Fruit fly (Drosophila melanogaster): ENCODE data around the gene Jasper.

Gene Jasper

DNA sequence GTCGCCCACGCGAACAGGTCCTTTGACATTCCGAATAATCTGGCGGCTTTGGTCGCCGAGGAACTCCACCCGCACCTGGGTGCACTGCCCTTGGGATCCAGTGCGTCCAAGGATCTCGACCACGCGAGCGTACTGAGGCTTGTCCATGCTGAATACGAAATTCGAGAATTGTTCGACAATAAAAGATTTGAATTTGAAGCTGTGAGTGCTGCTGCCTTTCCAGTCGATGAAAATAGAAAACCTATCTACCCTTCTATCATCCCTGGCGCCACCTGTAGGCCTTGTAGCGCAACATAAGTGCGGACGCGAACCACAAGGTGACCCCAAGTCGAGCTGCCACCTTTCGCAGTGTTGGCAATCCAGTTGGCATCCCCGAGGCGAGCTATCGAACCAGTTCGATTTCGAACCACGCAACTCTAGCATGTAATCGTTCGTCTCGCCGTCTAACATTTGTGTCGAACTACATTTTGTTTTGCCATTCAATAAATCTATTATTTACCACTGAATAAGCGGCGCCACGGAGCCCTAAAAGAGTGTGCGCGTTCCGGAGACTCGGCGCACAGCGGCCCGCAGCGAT is 29.8 kb upstream of the Jasper start, which contains the start of the genes RpS28a and Axn (continued):
- peak; percentile 98 for TF ChIP-seq pzg (GFP tag; optimal IDR thresholded peaks at IDR 0.05)
- TF ChIP-seq CG9932 (GFP tag; IDR thresholded peaks at IDR 0.05) = peak; percentile 65
- no peak for TF ChIP-seq lov (optimal IDR thresholded peaks at IDR 0.05)
- no peak for TF ChIP-seq lov (GFP tag; IDR thresholded peaks at IDR 0.05)
- peak; percentile 32 for TF ChIP-seq tin (GFP tag; optimal IDR thresholded peaks at IDR 0.05)
- no peak for TF ChIP-seq CG12942 (GFP tag; optimal IDR thresholded peaks at IDR 0.05)
- no peak for TF ChIP-seq rib (GFP tag; IDR thresholded peaks at IDR 0.05)
- TF ChIP-seq Blimp-1 (GFP tag; optimal IDR thresholded peaks at IDR 0.05) = no peak
- TF ChIP-seq B-H1 (GFP tag; IDR thresholded peaks at IDR 0.05) = no peak
- TF ChIP-seq D19B (GFP tag; optimal IDR thresholded peaks at IDR 0.05) = no peak
- TF ChIP-seq luna (GFP tag; optimal IDR thresholded peaks at IDR 0.05) = no peak
- peak; percentile 32 for TF ChIP-seq dm (GFP tag; optimal IDR thresholded peaks at IDR 0.05)
- TF ChIP-seq CG14860 (GFP tag; IDR thresholded peaks at IDR 0.05; ENCODE audit: partially characterized antibody) = no peak; the same call in 2 of the 3 replicates
- TF ChIP-seq disco-r (GFP tag; optimal IDR thresholded peaks at IDR 0.05) = no peak
- TF ChIP-seq CG10654 (GFP tag; optimal IDR thresholded peaks at IDR 0.05) = no peak
- TF ChIP-seq Bgb (GFP tag; IDR thresholded peaks at IDR 0.05; ENCODE audit: partially characterized antibody) = peak; percentile 53
- no peak for TF ChIP-seq CG4282 (GFP tag; optimal IDR thresholded peaks at IDR 0.05)
- no peak; the same call in 1 of the 2 replicates for TF ChIP-seq H2.0 (GFP tag; IDR thresholded peaks at IDR 0.05)
- no peak for TF ChIP-seq sqz (GFP tag; optimal IDR thresholded peaks at IDR 0.05)
- peak; percentile 39 for TF ChIP-seq CG7987 (GFP tag; optimal IDR thresholded peaks at IDR 0.05)
- no peak for TF ChIP-seq sr (GFP tag; IDR thresholded peaks at IDR 0.05)
- no peak for TF ChIP-seq crc (GFP tag; optimal IDR thresholded peaks at IDR 0.05)
- no peak for TF ChIP-seq TFAM (GFP tag; optimal IDR thresholded peaks at IDR 0.05)
- TF ChIP-seq NfI (GFP tag; optimal IDR thresholded peaks at IDR 0.05) = no peak
- peak; percentile 59 for TF ChIP-seq CG32532 (GFP tag; IDR thresholded peaks at IDR 0.05)
- TF ChIP-seq MESR4 (GFP tag; optimal IDR thresholded peaks at IDR 0.05) = peak; percentile 94
- TF ChIP-seq z (GFP tag; IDR thresholded peaks at IDR 0.05) = no peak
- no peak for TF ChIP-seq CG7963 (GFP tag; IDR thresholded peaks at IDR 0.05; ENCODE audit: partially characterized antibody)
- TF ChIP-seq Drgx (GFP tag; IDR thresholded peaks at IDR 0.05) = no peak
- no peak for TF ChIP-seq CG16779 (GFP tag; IDR thresholded peaks at IDR 0.05)
- TF ChIP-seq nau (GFP tag; optimal IDR thresholded peaks at IDR 0.05) = no peak
- no peak for TF ChIP-seq CG9876 (GFP tag; optimal IDR thresholded peaks at IDR 0.05)
- TF ChIP-seq CG13287 (GFP tag; IDR thresholded peaks at IDR 0.05; ENCODE audit: partially characterized antibody) = peak; percentile 57
- peak; percentile 100 for TF ChIP-seq CG15514 (GFP tag; optimal IDR thresholded peaks at IDR 0.05)
- TF ChIP-seq ap (GFP tag; IDR thresholded peaks at IDR 0.05) = no peak
- no peak for TF ChIP-seq CG13424 (tag; optimal IDR thresholded peaks at IDR 0.05)
- no peak for TF ChIP-seq CG31441 (GFP tag; IDR thresholded peaks at IDR 0.05)
- TF ChIP-seq NC2α (GFP tag; optimal IDR thresholded peaks at IDR 0.05) = no peak
- peak; percentile 4; the same call in 1 of the 3 replicates for TF ChIP-seq CG6791 (GFP tag; IDR thresholded peaks at IDR 0.05; ENCODE audit: partially characterized antibody)
- no peak for TF ChIP-seq CG6654 (GFP tag; optimal IDR thresholded peaks at IDR 0.05)
- TF ChIP-seq Ets65A (GFP tag) = peak; percentile 51
- TF ChIP-seq CG7745 (tag; optimal IDR thresholded peaks at IDR 0.05) = no peak
- TF ChIP-seq lilli (GFP tag; optimal IDR thresholded peaks at IDR 0.05) = peak; percentile 5
- no peak for TF ChIP-seq CG8359 (GFP tag; optimal IDR thresholded peaks at IDR 0.05; ENCODE audit: borderline replicate concordance)
- TF ChIP-seq CG2889 (GFP tag; IDR thresholded peaks at IDR 0.05) = no peak
- TF ChIP-seq Dll (GFP tag; IDR thresholded peaks at IDR 0.05; ENCODE audit: partially characterized antibody) = peak; percentile 76; the same call in 3 of the 4 replicates
- TF ChIP-seq CG14667 (GFP tag; IDR thresholded peaks at IDR 0.05) = no peak
- no peak for TF ChIP-seq gcm2 (GFP tag; optimal IDR thresholded peaks at IDR 0.05)
- no peak for TF ChIP-seq Dip3 (GFP tag; optimal IDR thresholded peaks at IDR 0.05)
- no peak for TF ChIP-seq CG10462 (GFP tag; optimal IDR thresholded peaks at IDR 0.05)
- no peak for TF ChIP-seq chinmo (GFP tag; IDR thresholded peaks at IDR 0.05; ENCODE audit: partially characterized antibody)
